Fruit fly (Drosophila melanogaster): Measurements from ENCODE around the gene Cralbp.
A peak's percentile ranks its signal among the peaks of the same experiment; 100 is the strongest.

The Cralbp gene

dm6 chr3L:5764922-5765843 lies 21.3 kb downstream of the Cralbp start, which contains the start of gene CG10576:
CG10576 (minus strand) TSS chr3L:5765702.
- no peak for TF ChIP-seq fd96Ca (GFP tag; IDR thresholded peaks at IDR 0.05)
- no peak for TF ChIP-seq CG13204 (GFP tag; optimal IDR thresholded peaks at IDR 0.05)
- TF ChIP-seq CG8159 (tag; optimal IDR thresholded peaks at IDR 0.05), result no peak
- no peak for TF ChIP-seq CG9948 (tag; optimal IDR thresholded peaks at IDR 0.05)
- TF ChIP-seq D1 (tag; optimal IDR thresholded peaks at IDR 0.05), result no peak
- TF ChIP-seq gl (tag; optimal IDR thresholded peaks at IDR 0.05), result no peak
- no peak for TF ChIP-seq CG32121 (GFP tag; IDR thresholded peaks at IDR 0.05)

DNA sequence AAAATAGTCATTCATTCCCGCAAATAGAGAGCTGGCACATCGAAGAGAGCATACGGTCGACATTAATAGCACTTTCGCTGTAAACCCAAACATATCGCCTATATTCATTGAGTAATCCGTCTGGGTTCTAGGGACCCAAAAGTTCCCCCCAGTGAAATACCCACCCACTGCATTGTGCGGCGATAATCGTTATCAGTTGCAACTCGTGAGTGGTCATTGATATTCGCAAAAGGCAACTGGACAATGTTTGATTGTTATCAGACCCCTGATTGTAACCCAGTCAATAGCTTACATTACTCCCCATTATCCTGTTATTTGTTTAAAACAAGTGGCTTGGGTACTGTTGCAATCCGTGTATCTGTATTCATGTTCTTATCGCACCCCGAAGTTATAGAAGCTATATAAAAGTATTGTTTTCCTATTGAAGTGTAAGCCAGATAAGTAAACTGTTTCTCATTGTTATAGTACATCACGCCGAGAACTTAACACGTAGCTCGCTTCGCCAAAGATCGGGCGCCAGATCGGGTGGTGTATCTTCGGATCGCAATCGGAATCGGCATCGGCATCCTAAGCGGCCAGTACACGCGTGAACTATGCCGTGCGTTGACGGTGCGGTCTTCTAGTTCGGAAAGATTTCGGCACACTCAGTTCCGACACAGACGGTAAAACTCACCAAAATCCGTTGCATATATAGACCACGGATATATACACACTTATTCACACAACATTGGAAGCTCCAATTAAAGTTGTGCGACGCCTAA lies 32.7 kb downstream of the Cralbp start:
- TF ChIP-seq CG4496 (GFP tag; IDR thresholded peaks at IDR 0.05) (no peak), CG12605 (GFP tag; IDR thresholded peaks at IDR 0.05) (0 out of 2 replicates have a peak, but pooled peaks have one; percentile 15), EcR (GFP tag; optimal IDR thresholded peaks at IDR 0.05) (peak; percentile 17)

- TF ChIP-seq Pif1A (GFP tag; optimal IDR thresholded peaks at IDR 0.05) (no peak), CG32121 (GFP tag; IDR thresholded peaks at IDR 0.05) (peak; percentile 47; the same call in 1 of the 2 replicates), CG4496 (GFP tag; IDR thresholded peaks at IDR 0.05) (no peak), CG8301 (tag; optimal IDR thresholded peaks at IDR 0.05) (no peak), Pif1B (GFP tag; optimal IDR thresholded peaks at IDR 0.05) (no peak), CG12605 (GFP tag; IDR thresholded peaks at IDR 0.05) (no peak), D1 (tag; optimal IDR thresholded peaks at IDR 0.05) (no peak), CG15710 (tag; optimal IDR thresholded peaks at IDR 0.05) (no peak), CG17806 (tag; optimal IDR thresholded peaks at IDR 0.05) (peak; percentile 21), CG9948 (tag; optimal IDR thresholded peaks at IDR 0.05) (no peak), rn (GFP tag; IDR thresholded peaks at IDR 0.05) (no peak), CG10348 (GFP tag; IDR thresholded peaks at IDR 0.05) (no peak), fd96Ca (GFP tag; IDR thresholded peaks at IDR 0.05) (no peak), CG14655 (GFP tag; optimal IDR thresholded peaks at IDR 0.05) (no peak), CG34367 (tag; optimal IDR thresholded peaks at IDR 0.05) (no peak), CG13204 (GFP tag; optimal IDR thresholded peaks at IDR 0.05) (peak; percentile 25), gl (tag; optimal IDR thresholded peaks at IDR 0.05) (peak; percentile 3), Ets98B (GFP tag; IDR thresholded peaks at IDR 0.05) (no peak), CG8159 (tag; optimal IDR thresholded peaks at IDR 0.05) (no peak), EcR (GFP tag; optimal IDR thresholded peaks at IDR 0.05) (peak; percentile 22), Snoo (tag; optimal IDR thresholded peaks at IDR 0.05) (no peak)
These were observed 33.5 kb downstream of the Cralbp start, which contains the start of gene Usp47 for dm6 chr3L:5752903-5753604. Usp47 (plus strand) TSS chr3L:5752973.

DNA sequence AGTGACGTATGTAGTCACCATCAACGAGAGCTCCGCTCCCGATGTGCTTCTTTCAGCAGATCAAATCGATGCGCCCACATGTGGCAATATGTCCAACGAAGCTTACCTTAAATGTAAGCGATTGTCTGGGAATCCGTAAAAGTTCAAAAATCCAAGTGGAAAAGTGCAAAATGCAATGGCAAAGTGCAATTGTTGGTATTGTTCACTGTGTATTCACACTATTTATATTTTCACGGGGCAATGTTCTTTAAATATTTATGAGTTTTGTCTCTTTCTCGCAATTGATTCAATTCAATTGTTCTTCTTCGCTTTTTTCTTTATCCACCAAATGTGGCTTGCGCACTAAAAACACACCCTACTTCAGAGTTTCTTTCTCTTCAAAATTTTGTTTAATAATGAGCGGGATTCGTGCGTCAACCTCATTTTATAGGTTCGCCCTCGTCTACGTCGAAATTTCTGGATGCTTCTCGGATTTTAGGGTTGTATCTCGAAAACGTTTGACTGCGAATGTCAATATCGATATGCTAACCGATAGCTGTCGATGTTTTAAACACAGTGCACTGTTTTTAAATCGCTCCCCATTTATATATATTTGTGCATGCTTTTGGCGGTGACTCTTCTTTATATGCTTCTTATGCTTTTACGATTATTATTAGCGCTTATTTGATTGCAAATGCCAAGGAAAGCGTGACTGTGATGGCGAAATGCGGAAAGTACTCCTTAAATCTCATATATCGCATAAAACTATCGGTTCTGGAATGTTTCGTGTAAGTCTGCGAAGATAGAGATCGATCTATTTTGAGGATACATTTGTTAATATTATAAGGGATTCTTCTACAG lies 34.6 kb downstream of the Cralbp start, which contains the start of gene DnaJ-1:
DnaJ-1 (minus strand) TSS at position 450 of the 840 bp plus-strand sequence.
- TF ChIP-seq CG34367 (tag; optimal IDR thresholded peaks at IDR 0.05) (peak; percentile 10), CG10348 (GFP tag; IDR thresholded peaks at IDR 0.05) (no peak), Pif1B (GFP tag; optimal IDR thresholded peaks at IDR 0.05) (peak; percentile 14), Snoo (tag; optimal IDR thresholded peaks at IDR 0.05) (peak; percentile 40), Ets98B (GFP tag; IDR thresholded peaks at IDR 0.05) (peak; percentile 64; the same call in 1 of the 2 replicates), CG8159 (tag; optimal IDR thresholded peaks at IDR 0.05) (peak; percentile 35), CG15710 (tag; optimal IDR thresholded peaks at IDR 0.05) (no peak), CG9948 (tag; optimal IDR thresholded peaks at IDR 0.05) (no peak), CG4496 (GFP tag; IDR thresholded peaks at IDR 0.05) (0 out of 3 replicates have a peak, but pooled peaks have one; percentile 20), gl (tag; optimal IDR thresholded peaks at IDR 0.05) (peak; percentile 5), CG13204 (GFP tag; optimal IDR thresholded peaks at IDR 0.05) (peak; percentile 68), rn (GFP tag; IDR thresholded peaks at IDR 0.05) (no peak), D1 (tag; optimal IDR thresholded peaks at IDR 0.05) (no peak), fd96Ca (GFP tag; IDR thresholded peaks at IDR 0.05) (no peak), CG17806 (tag; optimal IDR thresholded peaks at IDR 0.05) (no peak), EcR (GFP tag; optimal IDR thresholded peaks at IDR 0.05) (peak; percentile 83), CG12605 (GFP tag; IDR thresholded peaks at IDR 0.05) (0 out of 2 replicates have a peak, but pooled peaks have one; percentile 12), CG32121 (GFP tag; IDR thresholded peaks at IDR 0.05) (no peak)

DNA sequence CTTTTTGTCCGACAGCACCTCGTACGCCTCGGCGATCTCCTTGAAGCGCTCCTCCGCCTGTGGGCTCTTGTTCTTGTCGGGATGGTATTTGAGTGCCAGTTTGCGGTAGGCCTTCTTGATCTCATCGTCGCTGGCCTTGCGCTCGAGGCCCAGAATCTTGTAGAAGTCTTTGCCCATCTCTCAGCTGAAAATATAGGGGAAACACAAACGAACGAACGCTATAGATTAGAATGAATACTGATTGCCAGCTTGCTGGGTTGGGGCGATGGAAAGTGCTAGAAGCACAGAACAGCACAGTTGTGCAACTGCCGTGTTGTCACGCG lies 35.1 kb downstream of the Cralbp start:
- TF ChIP-seq CG34367 (tag; optimal IDR thresholded peaks at IDR 0.05) (no peak), CG8159 (tag; optimal IDR thresholded peaks at IDR 0.05) (no peak), Snoo (tag; optimal IDR thresholded peaks at IDR 0.05) (no peak), CG13204 (GFP tag; optimal IDR thresholded peaks at IDR 0.05) (no peak)

Measured in whole organism, pupa.